Worm (Caenorhabditis elegans): ENCODE data around the gene ptp-8.

ptp-8 gene

ce11 chrIV:7388843-7389242, 7.0 kb downstream of the ptp-8 start, which contains the start of gene mob-3:
mob-3 (minus strand) TSS chrIV:7388943.
- TF ChIP-seq flh-1 (GFP tag; optimal IDR thresholded peaks at IDR 0.05) (no peak), nhr-237 (tag; optimal IDR thresholded peaks at IDR 0.05) (no peak), zip-8 (tag; optimal IDR thresholded peaks at IDR 0.05) (no peak), ces-1 (GFP tag; optimal IDR thresholded peaks at IDR 0.05) (no peak), blmp-1 (tag; optimal IDR thresholded peaks at IDR 0.05) (no peak), ham-2 (GFP tag; optimal IDR thresholded peaks at IDR 0.05) (no peak), M03D4.4 (tag; optimal IDR thresholded peaks at IDR 0.05) (no peak), ceh-39 (tag; optimal IDR thresholded peaks at IDR 0.05) (no peak), unc-62 (GFP tag; optimal IDR thresholded peaks at IDR 0.05) (no peak)

- no peak for TF ChIP-seq ham-2 (GFP tag; optimal IDR thresholded peaks at IDR 0.05)
- peak; percentile 63 for TF ChIP-seq lsy-2 (tag; optimal IDR thresholded peaks at IDR 0.05)
Measured at ce11 chrIV:7389719-7390118, 7.9 kb downstream of the ptp-8 start.

- no peak for TF ChIP-seq mls-2 (tag; optimal IDR thresholded peaks at IDR 0.05)
- TF ChIP-seq zip-8 (tag; optimal IDR thresholded peaks at IDR 0.05): no peak
- TF ChIP-seq elt-1 (tag; optimal IDR thresholded peaks at IDR 0.05; ENCODE audit: borderline replicate concordance, insufficient read depth): no peak
- no peak for TF ChIP-seq snpc-4 (tag; optimal IDR thresholded peaks at IDR 0.05)
- TF ChIP-seq mab-5 (tag; optimal IDR thresholded peaks at IDR 0.05): no peak
- peak; percentile 54 for TF ChIP-seq unc-120 (tag; optimal IDR thresholded peaks at IDR 0.05; ENCODE audit: poor library complexity, severe bottlenecking)
- no peak for TF ChIP-seq nhr-76 (tag; optimal IDR thresholded peaks at IDR 0.05)
- TF ChIP-seq mep-1 (tag; optimal IDR thresholded peaks at IDR 0.05): no peak
- TF ChIP-seq hlh-1 (tag; optimal IDR thresholded peaks at IDR 0.05): peak; percentile 95
- no peak for TF ChIP-seq elt-3 (tag; optimal IDR thresholded peaks at IDR 0.05)
- no peak for TF ChIP-seq pha-4 (tag; optimal IDR thresholded peaks at IDR 0.05)
- no peak for TF ChIP-seq sem-2 (GFP tag; optimal IDR thresholded peaks at IDR 0.05)
- TF ChIP-seq drap-1 (GFP tag; optimal IDR thresholded peaks at IDR 0.05): no peak
- TF ChIP-seq ces-1 (GFP tag; optimal IDR thresholded peaks at IDR 0.05): peak; percentile 25
- TF ChIP-seq lin-13 (tag; optimal IDR thresholded peaks at IDR 0.05): no peak
Measured at ce11 chrIV:7390126-7390766, 8.4 kb downstream of the ptp-8 start.

ce11 chrIV:7391534-7392343, 9.9 kb downstream of the ptp-8 start:
- TF ChIP-seq nhr-28 (tag; optimal IDR thresholded peaks at IDR 0.05): no peak
- no peak for TF ChIP-seq mab-5 (tag; optimal IDR thresholded peaks at IDR 0.05)
- peak; percentile 28 for TF ChIP-seq unc-120 (tag; optimal IDR thresholded peaks at IDR 0.05; ENCODE audit: poor library complexity, severe bottlenecking)
- no peak for TF ChIP-seq sem-2 (GFP tag; optimal IDR thresholded peaks at IDR 0.05)
- TF ChIP-seq blmp-1 (tag; optimal IDR thresholded peaks at IDR 0.05): no peak
- TF ChIP-seq snpc-4 (tag; optimal IDR thresholded peaks at IDR 0.05): no peak
- peak; percentile 48 for TF ChIP-seq unc-62 (GFP tag; optimal IDR thresholded peaks at IDR 0.05)
- TF ChIP-seq lin-32 (GFP tag; optimal IDR thresholded peaks at IDR 0.05): no peak
- TF ChIP-seq drap-1 (GFP tag; optimal IDR thresholded peaks at IDR 0.05): no peak
- no peak for TF ChIP-seq ceh-39 (tag; optimal IDR thresholded peaks at IDR 0.05)
- TF ChIP-seq lsy-2 (tag; optimal IDR thresholded peaks at IDR 0.05): no peak
- no peak for TF ChIP-seq tbx-8 (GFP tag; optimal IDR thresholded peaks at IDR 0.05)
- TF ChIP-seq mls-2 (tag; optimal IDR thresholded peaks at IDR 0.05): no peak
- TF ChIP-seq flh-1 (GFP tag; optimal IDR thresholded peaks at IDR 0.05): no peak
- no peak for TF ChIP-seq unc-39 (tag; optimal IDR thresholded peaks at IDR 0.05)
- no peak for TF ChIP-seq hlh-1 (tag; optimal IDR thresholded peaks at IDR 0.05)

ce11 chrIV:7393700-7394099, 11.8 kb downstream of the ptp-8 start, which contains the start of gene pitr-1:
pitr-1 (plus strand) TSS chrIV:7394085.
- TF ChIP-seq ceh-83 (GFP tag; optimal IDR thresholded peaks at IDR 0.05) (no peak), hlh-1 (tag; optimal IDR thresholded peaks at IDR 0.05) (no peak), ztf-11 (tag; optimal IDR thresholded peaks at IDR 0.05) (no peak), unc-62 (GFP tag; optimal IDR thresholded peaks at IDR 0.05) (no peak), mep-1 (tag; optimal IDR thresholded peaks at IDR 0.05) (no peak), nhr-2 (tag; optimal IDR thresholded peaks at IDR 0.05) (no peak), ceh-39 (tag; optimal IDR thresholded peaks at IDR 0.05) (no peak), nhr-237 (tag; optimal IDR thresholded peaks at IDR 0.05) (no peak), nhr-12 (tag; optimal IDR thresholded peaks at IDR 0.05) (no peak), lsy-2 (tag; optimal IDR thresholded peaks at IDR 0.05) (no peak), ham-2 (GFP tag; optimal IDR thresholded peaks at IDR 0.05) (no peak), sem-2 (GFP tag; optimal IDR thresholded peaks at IDR 0.05) (no peak), mab-5 (tag; optimal IDR thresholded peaks at IDR 0.05) (no peak), tbx-8 (GFP tag; optimal IDR thresholded peaks at IDR 0.05) (no peak), elt-3 (tag; optimal IDR thresholded peaks at IDR 0.05) (no peak)

Data from whole organism, mixed stage, embryonic.